Fruit fly (Drosophila melanogaster): Measurements from ENCODE around the gene Dip-C.
A peak's percentile ranks its signal among the peaks of the same experiment; 100 is the strongest.

The Dip-C gene

DNA sequence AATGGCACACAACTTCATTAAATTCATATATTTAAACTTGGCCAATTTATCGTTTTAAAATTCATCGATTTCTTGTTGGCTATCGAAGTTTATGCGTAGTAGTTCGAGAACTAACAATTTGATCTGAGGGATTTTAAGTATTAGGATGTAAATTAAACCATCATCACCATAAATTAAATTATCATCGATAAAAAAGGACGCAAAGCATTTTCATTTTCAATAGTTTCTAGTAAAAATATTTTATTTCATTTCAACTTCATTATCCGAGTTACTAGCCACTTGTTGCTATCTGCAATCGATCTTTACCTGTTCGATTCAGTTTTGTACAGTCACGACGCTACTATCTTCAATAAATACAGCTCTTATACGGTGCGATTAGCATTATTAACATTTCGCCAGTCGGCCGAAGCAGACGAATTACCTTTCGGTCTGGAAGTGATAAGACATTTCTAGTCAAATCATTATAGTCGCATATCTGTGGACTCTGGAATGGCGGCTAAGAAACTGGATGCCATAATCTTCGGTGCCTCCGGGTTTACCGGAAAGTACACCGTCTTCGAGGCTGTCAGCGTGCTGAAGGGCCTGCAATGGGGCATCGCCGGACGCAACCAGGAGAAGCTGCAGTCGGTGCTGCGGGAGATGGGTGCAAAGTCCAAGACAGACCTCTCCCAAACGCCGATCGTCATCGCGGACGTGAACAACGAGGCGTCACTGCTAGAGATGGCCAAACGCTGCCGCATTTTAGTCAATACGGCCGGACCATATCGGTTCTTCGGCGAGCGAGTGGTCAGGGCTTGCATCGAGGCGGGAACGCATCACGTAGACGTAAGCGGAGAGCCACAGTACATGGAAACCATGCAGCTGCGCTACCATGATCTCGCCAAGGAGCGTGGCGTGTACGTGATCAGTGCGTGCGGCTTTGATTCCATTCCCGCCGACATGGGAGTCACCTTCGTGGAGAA, 7.0 kb downstream of the Dip-C start, which contains the start of gene CG5167 (continued):
- TF ChIP-seq tll (GFP tag; optimal IDR thresholded peaks at IDR 0.05) = no peak
- no peak for TF ChIP-seq CG12769 (tag; optimal IDR thresholded peaks at IDR 0.05)
- TF ChIP-seq ci (GFP tag; IDR thresholded peaks at IDR 0.05) = peak; percentile 43; the same call in 1 of the 3 replicates
- TF ChIP-seq Adf1 (GFP tag; IDR thresholded peaks at IDR 0.05) = no peak
- no peak for TF ChIP-seq CG1529 (GFP tag; optimal IDR thresholded peaks at IDR 0.05)
- TF ChIP-seq Lhr (GFP tag; optimal IDR thresholded peaks at IDR 0.05) = no peak
- TF ChIP-seq Dip2 (GFP tag; IDR thresholded peaks at IDR 0.05) = no peak
- TF ChIP-seq Taf1 (GFP tag; IDR thresholded peaks at IDR 0.05) = no peak
- TF ChIP-seq wek (GFP tag; optimal IDR thresholded peaks at IDR 0.05) = no peak
- TF ChIP-seq rib (GFP tag; IDR thresholded peaks at IDR 0.05) = no peak
- TF ChIP-seq gcm (GFP tag; optimal IDR thresholded peaks at IDR 0.05) = peak; percentile 19
- no peak for TF ChIP-seq bab2 (GFP tag; optimal IDR thresholded peaks at IDR 0.05)
- no peak for TF ChIP-seq CG6654 (GFP tag; optimal IDR thresholded peaks at IDR 0.05)
- peak; percentile 5 for TF ChIP-seq pzg (GFP tag; optimal IDR thresholded peaks at IDR 0.05)
- no peak for TF ChIP-seq trh (GFP tag; optimal IDR thresholded peaks at IDR 0.05)
- no peak for TF ChIP-seq Aef1 (GFP tag; IDR thresholded peaks at IDR 0.05)
- TF ChIP-seq Doc2 (GFP tag; IDR thresholded peaks at IDR 0.05) = no peak
- no peak for TF ChIP-seq Mes4 (GFP tag; optimal IDR thresholded peaks at IDR 0.05)
- no peak for TF ChIP-seq ken (GFP tag; IDR thresholded peaks at IDR 0.05)
- TF ChIP-seq dm (GFP tag; optimal IDR thresholded peaks at IDR 0.05) = no peak
- peak; percentile 16; the same call in 1 of the 2 replicates for TF ChIP-seq lmd (GFP tag; IDR thresholded peaks at IDR 0.05)
- TF ChIP-seq HLHmδ (GFP tag; optimal IDR thresholded peaks at IDR 0.05) = no peak
- peak; percentile 50; the same call in 1 of the 2 replicates for TF ChIP-seq E2f2 (GFP tag; IDR thresholded peaks at IDR 0.05)
- TF ChIP-seq Ravus (GFP tag; IDR thresholded peaks at IDR 0.05) = no peak
- TF ChIP-seq sc (optimal IDR thresholded peaks at IDR 0.05) = no peak
- no peak for TF ChIP-seq sc (GFP tag; optimal IDR thresholded peaks at IDR 0.05)
- TF ChIP-seq knrl (GFP tag; IDR thresholded peaks at IDR 0.05; ENCODE audit: partially characterized antibody) = no peak
- TF ChIP-seq vnd (GFP tag; IDR thresholded peaks at IDR 0.05; ENCODE audit: partially characterized antibody) = no peak
- TF ChIP-seq gce (GFP tag; IDR thresholded peaks at IDR 0.05) = 0 out of 3 replicates have a peak, but pooled peaks have one; percentile 30
- peak; percentile 35 for TF ChIP-seq Hmr (GFP tag; optimal IDR thresholded peaks at IDR 0.05)
- TF ChIP-seq CG14710 (tag; optimal IDR thresholded peaks at IDR 0.05) = peak; percentile 51
- TF ChIP-seq Hmx (GFP tag; optimal IDR thresholded peaks at IDR 0.05) = no peak
- TF ChIP-seq amos (GFP tag; IDR thresholded peaks at IDR 0.05; ENCODE audit: partially characterized antibody) = peak; percentile 7; the same call in 1 of the 2 replicates
- TF ChIP-seq CG10147 (GFP tag; optimal IDR thresholded peaks at IDR 0.05) = peak; percentile 25
- TF ChIP-seq CG9727 (GFP tag; optimal IDR thresholded peaks at IDR 0.05) = peak; percentile 59
- TF ChIP-seq Bteb2 (GFP tag; optimal IDR thresholded peaks at IDR 0.05) = no peak
- TF ChIP-seq CG7928 (GFP tag; optimal IDR thresholded peaks at IDR 0.05) = no peak
- TF ChIP-seq vvl (GFP tag; IDR thresholded peaks at IDR 0.05) = peak; percentile 49; the same call in 1 of the 2 replicates
- TF ChIP-seq CG12942 (GFP tag; optimal IDR thresholded peaks at IDR 0.05) = peak; percentile 18
- TF ChIP-seq Gug (GFP tag; IDR thresholded peaks at IDR 0.05) = no peak; the same call in 3 of the 4 replicates
- TF ChIP-seq ara (GFP tag; IDR thresholded peaks at IDR 0.05) = no peak
- TF ChIP-seq CG33213 (GFP tag; optimal IDR thresholded peaks at IDR 0.05) = no peak
- TF ChIP-seq gt (GFP tag; IDR thresholded peaks at IDR 0.05) = no peak
- no peak for TF ChIP-seq ab (GFP tag; optimal IDR thresholded peaks at IDR 0.05)
- TF ChIP-seq CG11456 (GFP tag; IDR thresholded peaks at IDR 0.05) = no peak
- 0 out of 3 replicates have a peak, but pooled peaks have one; percentile 8 for TF ChIP-seq CG16813 (GFP tag; IDR thresholded peaks at IDR 0.05; ENCODE audit: partially characterized antibody)
- no peak for TF ChIP-seq lov (optimal IDR thresholded peaks at IDR 0.05)
- TF ChIP-seq lov (GFP tag; IDR thresholded peaks at IDR 0.05) = no peak
- no peak for TF ChIP-seq CG7963 (GFP tag; IDR thresholded peaks at IDR 0.05; ENCODE audit: partially characterized antibody)
